Fruit fly (Drosophila melanogaster): Measurements from ENCODE around the gene bur.

The bur gene

DNA sequence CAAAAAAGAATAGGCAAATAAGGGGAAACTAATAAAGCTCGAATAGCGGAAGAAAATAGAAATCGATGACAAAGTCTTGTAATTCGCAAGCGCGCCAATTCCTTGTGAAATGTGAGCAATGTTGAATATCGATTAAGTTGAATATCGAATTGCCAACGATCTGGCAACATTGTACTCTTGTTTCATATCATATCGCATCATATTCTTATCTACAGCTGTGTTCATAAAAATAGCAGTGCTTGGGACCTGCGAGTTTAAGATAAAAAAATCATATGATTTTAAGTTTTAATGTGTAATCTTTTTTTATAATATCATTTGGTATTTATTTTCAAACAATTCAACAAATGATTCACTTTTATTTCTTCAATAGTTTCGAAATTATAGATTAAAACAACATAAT is 30.4 kb downstream of the bur start (continued):
- TF ChIP-seq prd (optimal IDR thresholded peaks at IDR 0.05) (no peak), prd (GFP tag; IDR thresholded peaks at IDR 0.05) (peak; percentile 58; the same call in 2 of the 3 replicates), bigmax (GFP tag; optimal IDR thresholded peaks at IDR 0.05) (no peak), B-H2 (GFP tag; optimal IDR thresholded peaks at IDR 0.05) (peak; percentile 11), Max (GFP tag; optimal IDR thresholded peaks at IDR 0.05) (no peak), en (GFP tag; optimal IDR thresholded peaks at IDR 0.05) (no peak), tna (GFP tag; IDR thresholded peaks at IDR 0.05; ENCODE audit: partially characterized antibody) (peak; percentile 61), Tbp (GFP tag; optimal IDR thresholded peaks at IDR 0.05) (no peak), CG14014 (GFP tag; IDR thresholded peaks at IDR 0.05) (peak; percentile 66), ro (GFP tag; IDR thresholded peaks at IDR 0.05) (no peak), CG1603 (tag; optimal IDR thresholded peaks at IDR 0.05) (peak; percentile 63), dimm (GFP tag; IDR thresholded peaks at IDR 0.05) (no peak), esg (GFP tag; conservative IDR thresholded peaks at IDR 0.05) (no peak), H15 (GFP tag; IDR thresholded peaks at IDR 0.05) (no peak), danr (GFP tag; IDR thresholded peaks at IDR 0.05) (no peak), Ptx1 (GFP tag; IDR thresholded peaks at IDR 0.05) (no peak; the same call in 1 of the 2 replicates), CG6854 (GFP tag; optimal IDR thresholded peaks at IDR 0.05) (peak; percentile 52), Hr3 (GFP tag; optimal IDR thresholded peaks at IDR 0.05) (peak; percentile 41), lmd (GFP tag; IDR thresholded peaks at IDR 0.05) (peak; percentile 41; the same call in 1 of the 2 replicates), Camta (GFP tag; optimal IDR thresholded peaks at IDR 0.05) (peak; percentile 16), sens-2 (GFP tag; IDR thresholded peaks at IDR 0.05) (0 out of 2 replicates have a peak, but pooled peaks have one; percentile 10), gsb-n (tag; optimal IDR thresholded peaks at IDR 0.05) (peak; percentile 50), CG1832 (GFP tag; optimal IDR thresholded peaks at IDR 0.05) (no peak), pnt (GFP tag; optimal IDR thresholded peaks at IDR 0.05) (no peak), Vsx1 (GFP tag; optimal IDR thresholded peaks at IDR 0.05) (no peak), run (tag; optimal IDR thresholded peaks at IDR 0.05) (no peak), hb (GFP tag; IDR thresholded peaks at IDR 0.05; ENCODE audit: partially characterized antibody) (peak; percentile 69; the same call in 2 of the 3 replicates), HLH54F (GFP tag; optimal IDR thresholded peaks at IDR 0.05) (no peak), stc (GFP tag; IDR thresholded peaks at IDR 0.05) (peak; percentile 54; the same call in 1 of the 2 replicates), sisA (GFP tag; IDR thresholded peaks at IDR 0.05) (peak; percentile 30), CG2116 (GFP tag; optimal IDR thresholded peaks at IDR 0.05) (peak; percentile 93), CG7928 (GFP tag; optimal IDR thresholded peaks at IDR 0.05) (no peak), CG15269 (tag; optimal IDR thresholded peaks at IDR 0.05) (peak; percentile 70), CG10431 (GFP tag; optimal IDR thresholded peaks at IDR 0.05) (no peak), CG9609 (GFP tag; optimal IDR thresholded peaks at IDR 0.05) (no peak), E2f1 (GFP tag; IDR thresholded peaks at IDR 0.05) (peak; percentile 60), Asciz (GFP tag; optimal IDR thresholded peaks at IDR 0.05) (peak; percentile 35), CG3407 (GFP tag; optimal IDR thresholded peaks at IDR 0.05) (no peak), Myb (GFP tag; optimal IDR thresholded peaks at IDR 0.05) (no peak), fru (optimal IDR thresholded peaks at IDR 0.05) (no peak), Hsf (GFP tag; optimal IDR thresholded peaks at IDR 0.05) (peak; percentile 10), crol (GFP tag; IDR thresholded peaks at IDR 0.05) (no peak), Ssrp (tag; optimal IDR thresholded peaks at IDR 0.05) (no peak), ham (GFP tag; IDR thresholded peaks at IDR 0.05) (no peak), knrl (GFP tag; IDR thresholded peaks at IDR 0.05; ENCODE audit: partially characterized antibody) (peak; percentile 56; the same call in 2 of the 3 replicates), MTF-1 (GFP tag; optimal IDR thresholded peaks at IDR 0.05; ENCODE audit: borderline replicate concordance) (peak; percentile 12), Dip2 (GFP tag; IDR thresholded peaks at IDR 0.05) (no peak), lilli (GFP tag; optimal IDR thresholded peaks at IDR 0.05) (peak; percentile 47), CG10959 (GFP tag; IDR thresholded peaks at IDR 0.05) (no peak), CG4360 (GFP tag; IDR thresholded peaks at IDR 0.05) (no peak), CG31224 (GFP tag; IDR thresholded peaks at IDR 0.05) (no peak), CG4707 (GFP tag; optimal IDR thresholded peaks at IDR 0.05) (peak; percentile 28), CG16779 (GFP tag; IDR thresholded peaks at IDR 0.05) (no peak)

Data from whole organism, embryonic.